Worm (Caenorhabditis elegans) whole organism, young adult: Measurements from ENCODE around the gene F17C11.6.
A peak's percentile ranks its signal among the peaks of the same experiment; 100 is the strongest.

Source experiments
- B0261.1 ChIP-seq: sonication (generic microtip); optimal IDR thresholded peaks from 2 replicates; lab custom pipeline; 2016; ENCODE audit warnings: mild to moderate bottlenecking, missing genetic modification characterization, moderate library complexity, missing compliant biosample characterization
- B0336.3 ChIP-seq: fragments of 200-800 bp; sonication (Bioruptor generic); IDR thresholded peaks from 2 replicates; pipeline ENCODE4 v1.3.6; 2022; ENCODE audit warnings: missing genetic modification characterization, missing compliant biosample characterization
- C06A6.2 ChIP-seq: fragments of 200-800 bp; sonication (Bioruptor generic); conservative IDR thresholded peaks from 2 replicates; pipeline ENCODE4 v1.3.6; 2022; ENCODE audit warnings: missing genetic modification characterization, missing compliant biosample characterization
- F22D6.2 ChIP-seq: sonication (generic microtip); optimal IDR thresholded peaks from 2 replicates; lab custom pipeline; 2016; ENCODE audit warnings: mild to moderate bottlenecking, missing genetic modification characterization, missing compliant biosample characterization
- F37B4.10 ChIP-seq: fragments of 200-800 bp; sonication (Bioruptor generic); IDR thresholded peaks from 2 replicates; pipeline ENCODE4 v1.3.6; 2022; ENCODE audit warnings: missing genetic modification characterization, missing compliant biosample characterization
- F55B11.4 ChIP-seq: sonication (generic microtip); optimal IDR thresholded peaks from 2 replicates; lab custom pipeline; 2016; ENCODE audit warnings: missing compliant biosample characterization, missing genetic modification characterization, borderline replicate concordance; ENCODE audit not compliant: insufficient read depth
- F57C9.4 ChIP-seq: sonication (generic microtip); optimal IDR thresholded peaks from 2 replicates; lab custom pipeline; 2017; ENCODE audit warnings: mild to moderate bottlenecking, missing genetic modification characterization, missing compliant biosample characterization
- Y53G8AR.9 ChIP-seq: fragments of 200-800 bp; sonication (Bioruptor generic); conservative IDR thresholded peaks from 2 replicates; pipeline ENCODE4 v1.3.6; 2022; ENCODE audit warnings: missing genetic modification reagents, missing genetic modification characterization, missing compliant biosample characterization
- Y56A3A.18 ChIP-seq: fragments of 200-800 bp; sonication (Bioruptor generic); IDR thresholded peaks from 2 replicates; pipeline ENCODE4 v1.3.6; 2022; ENCODE audit warnings: missing genetic modification reagents, missing genetic modification characterization, missing compliant biosample characterization
- aptf-3 ChIP-seq: fragments of 200-800 bp; sonication (Bioruptor generic); IDR thresholded peaks from 2 replicates; pipeline ENCODE4 v1.3.6; 2022; ENCODE audit warnings: missing genetic modification characterization, missing compliant biosample characterization
- athp-1 ChIP-seq: sonication (generic microtip); optimal IDR thresholded peaks from 2 replicates; lab custom pipeline; 2017; ENCODE audit warnings: mild to moderate bottlenecking, missing genetic modification characterization, missing compliant biosample characterization
- ceh-91 ChIP-seq: fragments of 200-800 bp; sonication (Bioruptor generic); IDR thresholded peaks from 2 replicates; pipeline ENCODE4 v1.3.6; 2022; ENCODE audit warnings: missing genetic modification reagents, missing genetic modification characterization, missing compliant biosample characterization
- chd-7 ChIP-seq: sonication (generic microtip); optimal IDR thresholded peaks from 2 replicates; lab custom pipeline; 2016; ENCODE audit warnings: mild to moderate bottlenecking, missing genetic modification characterization, moderate library complexity, missing compliant biosample characterization
- die-1 ChIP-seq: sonication (generic microtip); optimal IDR thresholded peaks from 2 replicates; lab custom pipeline; 2016; ENCODE audit warnings: missing genotype, mild to moderate bottlenecking, missing genetic modification characterization, missing compliant biosample characterization
- egl-18 ChIP-seq: fragments of 200-800 bp; sonication (Bioruptor generic); IDR thresholded peaks from 2 replicates; pipeline ENCODE4 v1.3.6; 2022; ENCODE audit warnings: missing genetic modification reagents, missing genetic modification characterization, missing compliant biosample characterization
- gei-17 ChIP-seq: fragments of 200-800 bp; sonication (Bioruptor generic); optimal IDR thresholded peaks from 2 replicates; lab custom pipeline; 2018; ENCODE audit warnings: mild to moderate bottlenecking, missing genetic modification characterization, missing compliant biosample characterization
- hlh-12 ChIP-seq: sonication (generic microtip); optimal IDR thresholded peaks from 2 replicates; lab custom pipeline; 2016; ENCODE audit warnings: missing genetic modification characterization, missing compliant biosample characterization
- hmg-20 ChIP-seq: fragments of 200-800 bp; sonication (Bioruptor generic); IDR thresholded peaks from 2 replicates; pipeline ENCODE4 v1.3.6; 2022; ENCODE audit warnings: missing genetic modification reagents, missing genetic modification characterization, missing compliant biosample characterization
- hsf-1 ChIP-seq: fragments of 200-800 bp; sonication (Bioruptor generic); IDR thresholded peaks from 2 replicates; pipeline ENCODE4 v1.3.6; 2022; ENCODE audit warnings: missing genetic modification reagents, missing genetic modification characterization, missing compliant biosample characterization
- lag-1 ChIP-seq: fragments of 200-800 bp; sonication (Bioruptor generic); IDR thresholded peaks from 2 replicates; pipeline ENCODE4 v1.3.6; 2022; ENCODE audit warnings: missing genetic modification reagents, missing genetic modification characterization, missing compliant biosample characterization
- lin-26 ChIP-seq: fragments of 200-800 bp; sonication (Bioruptor generic); IDR thresholded peaks from 2 replicates; pipeline ENCODE4 v1.3.6; 2022; ENCODE audit warnings: missing genetic modification reagents, missing genetic modification characterization, missing compliant biosample characterization
- lin-40 ChIP-seq: sonication (generic microtip); optimal IDR thresholded peaks from 2 replicates; lab custom pipeline; 2016; ENCODE audit warnings: missing genetic modification characterization, mild to moderate bottlenecking, missing compliant biosample characterization, missing genotype, missing genetic modification reagents
- lir-1 ChIP-seq: fragments of 200-800 bp; sonication (Bioruptor generic); conservative IDR thresholded peaks from 2 replicates; pipeline ENCODE4 v1.3.6; 2022; ENCODE audit warnings: missing genetic modification reagents, missing genetic modification characterization, missing compliant biosample characterization
- madf-3 ChIP-seq: fragments of 200-800 bp; sonication (Bioruptor generic); IDR thresholded peaks from 2 replicates; pipeline ENCODE4 v1.3.6; 2022; ENCODE audit warnings: missing genetic modification reagents, missing genetic modification characterization, missing compliant biosample characterization
- madf-6 ChIP-seq: fragments of 200-800 bp; sonication (Bioruptor generic); IDR thresholded peaks from 2 replicates; pipeline ENCODE4 v1.3.6; 2022; ENCODE audit warnings: missing genetic modification reagents, missing genetic modification characterization, missing compliant biosample characterization
- mcd-1 ChIP-seq: fragments of 200-800 bp; sonication (Bioruptor generic); IDR thresholded peaks from 2 replicates; pipeline ENCODE4 v1.3.6; 2022; ENCODE audit warnings: missing genetic modification reagents, missing genetic modification characterization, missing compliant biosample characterization
- mes-4 ChIP-seq: sonication (generic microtip); optimal IDR thresholded peaks from 2 replicates; lab custom pipeline; 2016; ENCODE audit warnings: missing genotype, missing genetic modification characterization, missing compliant biosample characterization
- nfya-1 ChIP-seq: sonication (generic microtip); optimal IDR thresholded peaks from 2 replicates; lab custom pipeline; 2017; ENCODE audit warnings: antibody characterized with exemption, missing compliant biosample characterization, missing genetic modification characterization, borderline replicate concordance; ENCODE audit not compliant: insufficient read depth
- nfyb-1 ChIP-seq: fragments of 200-800 bp; sonication (Bioruptor generic); IDR thresholded peaks from 2 replicates; pipeline ENCODE4 v1.3.6; 2022; ENCODE audit warnings: missing genetic modification reagents, missing genetic modification characterization, missing compliant biosample characterization
- repo-1 ChIP-seq: sonication (generic microtip); optimal IDR thresholded peaks from 2 replicates; lab custom pipeline; 2017; ENCODE audit warnings: mild to moderate bottlenecking, missing genetic modification characterization, missing compliant biosample characterization
- rpc-1 ChIP-seq, 2 experiments: fragments of 150-350 bp in 1 of 2; sonication (generic microtip) in 1 of 2; optimal IDR thresholded peaks; 2 replicates each; lab custom pipeline; 2014 to 2018; ENCODE audit warnings: missing biosample characterization in 1 of 2, missing genetic modification characterization in 1 of 2, missing genetic modification reagents in 1 of 2, missing genotype in 1 of 2
- sdz-38 ChIP-seq: sonication (generic microtip); optimal IDR thresholded peaks from 2 replicates; lab custom pipeline; 2016; ENCODE audit warnings: missing genotype, missing genetic modification characterization, missing compliant biosample characterization
- sea-2 ChIP-seq: fragments of 200-800 bp; sonication (Bioruptor generic); IDR thresholded peaks from 2 replicates; pipeline ENCODE4 v1.3.6; 2022; ENCODE audit warnings: missing genetic modification characterization, missing compliant biosample characterization
- snpc-1.1 ChIP-seq: sonication (generic microtip); optimal IDR thresholded peaks from 2 replicates; lab custom pipeline; 2017; ENCODE audit warnings: missing genetic modification characterization, mild to moderate bottlenecking, missing compliant biosample characterization, antibody characterized with exemption, moderate library complexity, missing genotype, missing genetic modification reagents; ENCODE audit not compliant: insufficient read depth
- snpc-4 ChIP-seq, 5 experiments: fragments of 150-350 bp in 1 of 5; sonication (generic microtip) in 4 of 5; optimal IDR thresholded peaks; 2 replicates each; lab custom pipeline; 2014 to 2018; ENCODE audit warnings: missing genetic modification characterization in 5 of 5, missing biosample characterization in 3 of 5, antibody characterized with exemption in 2 of 5, mild to moderate bottlenecking in 2 of 5, missing compliant biosample characterization in 2 of 5, missing genotype in 2 of 5, moderate library complexity in 2 of 5, missing genetic modification reagents in 1 of 5
- somi-1 ChIP-seq: fragments of 200-800 bp; sonication (Bioruptor generic); optimal IDR thresholded peaks from 2 replicates; lab custom pipeline; 2018; ENCODE audit warnings: mild to moderate bottlenecking, missing genetic modification characterization, missing compliant biosample characterization
- sptf-2 ChIP-seq: fragments of 200-800 bp; sonication (Bioruptor generic); optimal IDR thresholded peaks from 2 replicates; lab custom pipeline; 2018; ENCODE audit warnings: mild to moderate bottlenecking, missing genetic modification characterization, missing compliant biosample characterization
- tbp1 ChIP-seq: fragments of 200-800 bp; sonication (Bioruptor generic); optimal IDR thresholded peaks from 2 replicates; lab custom pipeline; 2018; ENCODE audit warnings: mild to moderate bottlenecking, missing genetic modification characterization, missing compliant biosample characterization
- tbx-9 ChIP-seq: sonication (generic microtip); optimal IDR thresholded peaks from 2 replicates; lab custom pipeline; 2016; ENCODE audit warnings: borderline replicate concordance, missing genetic modification characterization, inconsistent platforms, missing compliant biosample characterization
- unc-130 ChIP-seq: sonication (generic microtip); optimal IDR thresholded peaks from 2 replicates; lab custom pipeline; 2016; ENCODE audit warnings: missing genetic modification reagents, missing genetic modification characterization, missing compliant biosample characterization
- zfh-2 ChIP-seq: fragments of 200-800 bp; sonication (Bioruptor generic); conservative IDR thresholded peaks from 2 replicates; pipeline ENCODE4 v1.3.6; 2022; ENCODE audit warnings: missing genetic modification reagents, missing genetic modification characterization, missing compliant biosample characterization
- ztf-25 ChIP-seq: fragments of 200-800 bp; sonication (Bioruptor generic); IDR thresholded peaks from 2 replicates; pipeline ENCODE4 v1.3.6; 2022; ENCODE audit warnings: missing genetic modification reagents, missing genetic modification characterization, missing compliant biosample characterization
- ztf-26 ChIP-seq: sonication (generic microtip); optimal IDR thresholded peaks from 2 replicates; lab custom pipeline; 2017; ENCODE audit warnings: missing genetic modification characterization, missing compliant biosample characterization

Gene F17C11.6

ce11 chrV:10965501-10965900, 10.6 kb downstream of the F17C11.6 start, which contains the start of the genes ctf-4 and eef-1G (continued):
- TF ChIP-seq athp-1 (tag; lab: Kevin White, UChicago): peak; percentile 79

ce11 chrV:10966874-10967273, 12.0 kb downstream of the F17C11.6 start:
- TF ChIP-seq madf-3 (GFP tag; lab: Robert Waterston, UW) (peak; percentile 14; the same call in 1 of the 2 replicates), snpc-4 (GFP tag; optimal IDR thresholded peaks at IDR 0.05; lab: Kevin White, UChicago) (no peak), snpc-4 (tag; optimal IDR thresholded peaks at IDR 0.05; lab: Kevin White, UChicago) (peak in 1 of 4 experiments; percentile 54), madf-6 (GFP tag; lab: Robert Waterston, UW) (peak; percentile 45; the same call in 1 of the 2 replicates), B0336.3 (GFP tag; lab: Robert Waterston, UW) (0 out of 2 replicates have a peak, but pooled peaks have one; percentile 53), tbp1 (GFP tag; lab: Kevin White, UChicago) (no peak), gei-17 (GFP tag; lab: Kevin White, UChicago) (no peak), ztf-25 (GFP tag; lab: Robert Waterston, UW) (no peak), lin-26 (GFP tag; lab: Robert Waterston, UW) (no peak), lin-40 (no peak), unc-130 (no peak), nfya-1 (no peak), die-1 (tag; lab: Kevin White, UChicago) (no peak), C06A6.2 (GFP tag; lab: Robert Waterston, UW) (no peak), hmg-20 (GFP tag; lab: Robert Waterston, UW) (0 out of 2 replicates have a peak, but pooled peaks have one; percentile 27), egl-18 (GFP tag; lab: Robert Waterston, UW) (no peak), mes-4 (tag; lab: Kevin White, UChicago) (no peak), zfh-2 (GFP tag; lab: Robert Waterston, UW) (peak; percentile 61), hsf-1 (peak; percentile 46; the same call in 1 of the 2 replicates), aptf-3 (GFP tag; lab: Robert Waterston, UW) (no peak), repo-1 (tag; lab: Kevin White, UChicago) (peak; percentile 8), hlh-12 (tag; lab: Kevin White, UChicago) (no peak), nfyb-1 (0 out of 2 replicates have a peak, but pooled peaks have one; percentile 23), chd-7 (tag; lab: Kevin White, UChicago) (peak; percentile 37), lag-1 (GFP tag; lab: Robert Waterston, UW) (0 out of 2 replicates have a peak, but pooled peaks have one; percentile 21), mcd-1 (GFP tag; lab: Robert Waterston, UW) (peak; percentile 56), lir-1 (GFP tag; lab: Robert Waterston, UW) (no peak), sptf-2 (GFP tag; lab: Kevin White, UChicago) (no peak)

- TF ChIP-seq F37B4.10 (GFP tag; lab: Robert Waterston, UW) (no peak), F57C9.4 (tag; lab: Kevin White, UChicago) (no peak), ceh-91 (GFP tag; lab: Robert Waterston, UW) (no peak), lir-1 (GFP tag; lab: Robert Waterston, UW) (no peak), mcd-1 (GFP tag; lab: Robert Waterston, UW) (peak; percentile 22; the same call in 1 of the 2 replicates), Y53G8AR.9 (GFP tag; lab: Robert Waterston, UW) (0 out of 2 replicates have a peak, but pooled peaks have one; percentile 66), snpc-1.1 (no peak), B0261.1 (no peak), sea-2 (GFP tag; lab: Robert Waterston, UW) (no peak), ztf-26 (tag; lab: Kevin White, UChicago) (no peak), Y56A3A.18 (GFP tag; lab: Robert Waterston, UW) (peak; percentile 39; the same call in 1 of the 2 replicates), sdz-38 (tag; lab: Kevin White, UChicago) (no peak), rpc-1 (optimal IDR thresholded peaks at IDR 0.05; lab: Kevin White, UChicago) (no peak), rpc-1 (tag; optimal IDR thresholded peaks at IDR 0.05; lab: Kevin White, UChicago) (no peak), somi-1 (no peak), F55B11.4 (tag; lab: Kevin White, UChicago) (no peak), F22D6.2 (tag; lab: Kevin White, UChicago) (no peak), tbx-9 (tag; lab: Kevin White, UChicago) (no peak), hsf-1 (no peak), lin-26 (GFP tag; lab: Robert Waterston, UW) (peak; percentile 17; the same call in 1 of the 2 replicates)
These were observed 12.8 kb downstream of the F17C11.6 start for ce11 chrV:10967594-10968273.
